Fruit fly (Drosophila melanogaster): Measurements from ENCODE around the gene CG6978.

- no peak for TF ChIP-seq CG6163 (GFP tag; IDR thresholded peaks at IDR 0.05)
- no peak for TF ChIP-seq CG6792 (GFP tag; optimal IDR thresholded peaks at IDR 0.05)
- no peak for TF ChIP-seq Hr38 (GFP tag; optimal IDR thresholded peaks at IDR 0.05)
- no peak for TF ChIP-seq fd85E (GFP tag; optimal IDR thresholded peaks at IDR 0.05)
- TF ChIP-seq CG31627 (GFP tag; optimal IDR thresholded peaks at IDR 0.05): no peak
- TF ChIP-seq Eip93F (GFP tag; optimal IDR thresholded peaks at IDR 0.05): no peak
- no peak for TF ChIP-seq CG6854 (GFP tag; optimal IDR thresholded peaks at IDR 0.05)
- no peak for TF ChIP-seq cyc (GFP tag; optimal IDR thresholded peaks at IDR 0.05)
- no peak for TF ChIP-seq CG10669 (GFP tag; optimal IDR thresholded peaks at IDR 0.05)
- TF ChIP-seq CG8319 (GFP tag; optimal IDR thresholded peaks at IDR 0.05): no peak
- TF ChIP-seq CG7368 (GFP tag; optimal IDR thresholded peaks at IDR 0.05): no peak
Measured at dm6 chrX:4807826-4808225, 24.0 kb downstream of the CG6978 start.
